Worm (Caenorhabditis elegans) whole organism, early embryonic: ENCODE measurements around the gene lgc-52.
"Not testable (repeated sequence)": the region's sequence is repeated elsewhere in the genome, so short reads cannot be mapped to it uniquely, and the experiment has no call there.

Experiments used
- pes-1 ChIP-seq: fragments of 200-800 bp; sonication (Bioruptor generic); IDR thresholded peaks from 2 replicates; pipeline ENCODE4 v1.3.6; 2022; ENCODE audit warnings: missing genetic modification reagents, missing genetic modification characterization, missing compliant biosample characterization
- tra-4 ChIP-seq: sonication (generic microtip); optimal IDR thresholded peaks from 2 replicates; lab custom pipeline; 2017; ENCODE audit warnings: missing genetic modification characterization, missing compliant biosample characterization

DNA sequence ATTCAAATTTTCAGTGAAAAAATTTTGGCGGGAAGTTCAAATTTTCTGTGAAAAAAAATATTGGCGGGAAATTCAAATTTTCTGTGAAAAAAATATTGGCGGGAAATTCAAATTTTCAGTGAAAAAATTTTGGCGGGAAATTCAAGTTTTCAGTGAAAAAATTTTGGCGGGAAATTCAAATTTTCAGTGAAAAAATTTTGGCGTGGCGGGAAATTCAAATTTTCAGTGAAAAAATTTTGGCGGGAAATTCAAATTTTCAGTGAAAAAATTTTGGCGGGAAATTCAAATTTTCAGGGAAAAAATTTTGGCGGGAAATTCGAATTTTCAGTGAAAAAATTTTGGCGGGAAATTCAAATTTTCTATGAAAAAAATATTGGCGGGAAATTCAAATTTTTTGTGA lies 46.5 kb upstream of the lgc-52 start:
- TF ChIP-seq pes-1 (GFP tag; lab: Robert Waterston, UW) = peak; percentile 81
- TF ChIP-seq tra-4 = not testable (repeated sequence)
